Fruit fly (Drosophila melanogaster) whole organism: Measurements from ENCODE around the gene Ptp4E.

Source experiments
- CG8478 ChIP-seq: fragments of >200 bp; optimal IDR thresholded peaks from 2 replicates; lab custom pipeline; 2018; ENCODE audit warnings: inconsistent platforms
- Dll ChIP-seq: fragments of >200 bp; optimal IDR thresholded peaks from 2 replicates; lab custom pipeline; 2017
- EcR ChIP-seq, 2 experiments: fragments of >200 bp; optimal IDR thresholded peaks; 2 replicates each; lab custom pipeline; 2017; ENCODE audit warnings: missing biosample characterization in 2 of 2, missing genetic modification characterization in 2 of 2, missing genetic modification reagents in 2 of 2
- pan ChIP-seq: fragments of >200 bp; optimal IDR thresholded peaks from 2 replicates; lab custom pipeline; 2017
- psq ChIP-seq: fragments of >200 bp; optimal IDR thresholded peaks from 2 replicates; lab custom pipeline; 2017
- usp ChIP-seq: fragments of >200 bp; optimal IDR thresholded peaks from 2 replicates; lab custom pipeline; 2017; ENCODE audit warnings: missing biosample characterization, missing genetic modification characterization, mixed read lengths

DNA sequence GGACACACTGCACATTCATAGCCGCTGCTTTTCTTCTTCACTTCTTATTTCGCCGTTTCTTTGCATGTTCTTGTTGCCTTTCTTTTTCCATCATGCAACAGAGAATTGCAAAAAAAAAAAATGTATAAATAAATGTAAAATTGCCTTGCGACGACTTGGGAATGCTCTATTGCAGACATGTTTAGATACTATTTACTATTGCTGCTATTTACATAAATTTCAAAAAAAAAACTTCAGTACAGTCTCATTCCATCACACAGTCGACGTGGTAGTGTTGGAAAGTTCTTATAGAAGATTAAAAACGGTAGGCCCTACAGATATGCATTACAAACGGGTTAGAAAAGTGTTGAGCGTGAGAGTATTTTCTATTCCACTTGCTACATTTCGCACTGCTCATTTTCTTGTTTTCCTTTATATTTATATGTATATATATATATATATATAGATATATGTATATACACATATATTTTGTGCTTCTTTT lies 27.1 kb upstream of the Ptp4E start:
- TF ChIP-seq EcR (GFP tag; optimal IDR thresholded peaks at IDR 0.05; lab: Kevin White, UChicago): no peak
- no peak for TF ChIP-seq CG8478 (lab: Kevin White, UChicago)
- no peak for TF ChIP-seq psq (lab: Kevin White, UChicago)
- TF ChIP-seq Dll (lab: Kevin White, UChicago): no peak
- TF ChIP-seq usp (GFP tag; lab: Kevin White, UChicago): no peak
- TF ChIP-seq pan (lab: Kevin White, UChicago): no peak
